Worm (Caenorhabditis elegans) whole organism, L2 larva: Measurements from ENCODE around the gene srx-50.
A peak's percentile ranks its signal among the peaks of the same experiment; 100 is the strongest.

Experiments used
- C34F6.9 ChIP-seq: fragments of 150-350 bp; optimal IDR thresholded peaks from 2 replicates; lab custom pipeline; 2014; ENCODE audit warnings: missing biosample characterization, missing genetic modification characterization
- alr-1 ChIP-seq: fragments of 150-350 bp; optimal IDR thresholded peaks from 2 replicates; lab custom pipeline; 2014; ENCODE audit warnings: missing biosample characterization, missing genetic modification characterization
- blmp-1 ChIP-seq: sonication (generic microtip); optimal IDR thresholded peaks from 2 replicates; lab custom pipeline; 2017; ENCODE audit warnings: missing genetic modification characterization, mild to moderate bottlenecking, missing compliant biosample characterization, antibody characterized with exemption, moderate library complexity; ENCODE audit not compliant: insufficient read depth
- egl-27 ChIP-seq: sonication (generic microtip); optimal IDR thresholded peaks from 3 replicates; lab custom pipeline; 2017; ENCODE audit warnings: missing biosample characterization, missing genetic modification reagents, missing genetic modification characterization
- lin-13 ChIP-seq: fragments of 150-350 bp; optimal IDR thresholded peaks from 2 replicates; lab custom pipeline; 2014; ENCODE audit warnings: missing biosample characterization, missing genetic modification reagents, missing genetic modification characterization
- nhr-23 ChIP-seq: fragments of 150-350 bp; optimal IDR thresholded peaks from 2 replicates; lab custom pipeline; 2014; ENCODE audit warnings: missing biosample characterization, missing genetic modification reagents, missing genetic modification characterization
- snpc-4 ChIP-seq: fragments of 150-350 bp; optimal IDR thresholded peaks from 2 replicates; lab custom pipeline; 2014; ENCODE audit warnings: missing biosample characterization, missing genetic modification characterization
- unc-62 ChIP-seq: fragments of 150-350 bp; optimal IDR thresholded peaks from 2 replicates; lab custom pipeline; 2014; ENCODE audit warnings: missing biosample characterization, missing genetic modification reagents, missing genetic modification characterization
- ztf-11 ChIP-seq: sonication (generic microtip); optimal IDR thresholded peaks from 2 replicates; lab custom pipeline; 2017; ENCODE audit warnings: missing biosample characterization, missing genetic modification characterization

ce11 chrIV:7023858-7024257, 33.9 kb upstream of the srx-50 start, which contains the start of gene adah-1:
- TF ChIP-seq ztf-11 (tag; lab: Kevin White, UChicago) (no peak), snpc-4 (tag; lab: Kevin White, UChicago) (no peak), egl-27 (no peak), blmp-1 (tag; lab: Kevin White, UChicago) (no peak), lin-13 (no peak), unc-62 (GFP tag; lab: Kevin White, UChicago) (no peak), alr-1 (tag; lab: Kevin White, UChicago) (no peak), nhr-23 (tag; lab: Kevin White, UChicago) (no peak), C34F6.9 (tag; lab: Kevin White, UChicago) (peak; percentile 4)
